Worm (Caenorhabditis elegans) whole organism, L3 larva: Measurements from ENCODE around the gene F58E6.13.
A peak's percentile ranks its signal among the peaks of the same experiment; 100 is the strongest.

Experiments used
- R02D3.7 ChIP-seq: fragments of 150-350 bp; optimal IDR thresholded peaks from 2 replicates; lab custom pipeline; 2014; ENCODE audit warnings: missing biosample characterization, missing genetic modification characterization
- ZK546.5 ChIP-seq: sonication (generic microtip); optimal IDR thresholded peaks from 2 replicates; lab custom pipeline; 2017; ENCODE audit warnings: missing biosample characterization, missing genetic modification characterization
- aly-2 ChIP-seq: fragments of 150-350 bp; optimal IDR thresholded peaks from 2 replicates; lab custom pipeline; 2014; ENCODE audit warnings: missing biosample characterization, missing genetic modification characterization
- ama-1 ChIP-seq: fragments of 150-350 bp; optimal IDR thresholded peaks from 2 replicates; lab custom pipeline; 2018
- ceh-16 ChIP-seq: sonication (generic microtip); optimal IDR thresholded peaks from 2 replicates; lab custom pipeline; 2017; ENCODE audit warnings: missing biosample characterization, missing genetic modification characterization
- ceh-28 ChIP-seq: fragments of 150-350 bp; optimal IDR thresholded peaks from 2 replicates; lab custom pipeline; 2014; ENCODE audit warnings: missing biosample characterization, missing genetic modification reagents, missing genetic modification characterization
- ceh-82 ChIP-seq: fragments of 150-350 bp; optimal IDR thresholded peaks from 2 replicates; lab custom pipeline; 2014; ENCODE audit warnings: missing biosample characterization, missing genetic modification characterization
- ceh-9 ChIP-seq: sonication (generic microtip); optimal IDR thresholded peaks from 2 replicates; lab custom pipeline; 2018; ENCODE audit warnings: missing biosample characterization, missing genetic modification characterization
- daf-12 ChIP-seq: fragments of 150-350 bp; optimal IDR thresholded peaks from 2 replicates; lab custom pipeline; 2014; ENCODE audit warnings: missing biosample characterization, missing genetic modification reagents, missing genetic modification characterization
- egl-27 ChIP-seq: sonication (generic microtip); optimal IDR thresholded peaks from 4 replicates; lab custom pipeline; 2017; ENCODE audit warnings: missing biosample characterization, missing genetic modification reagents, missing genetic modification characterization
- egl-5 ChIP-seq: fragments of 150-350 bp; optimal IDR thresholded peaks from 2 replicates; lab custom pipeline; 2017; ENCODE audit warnings: missing biosample characterization, missing genetic modification reagents, missing genetic modification characterization, inconsistent platforms
- elt-1 ChIP-seq: fragments of 150-350 bp; optimal IDR thresholded peaks from 2 replicates; lab custom pipeline; 2014; ENCODE audit warnings: missing biosample characterization, missing genetic modification characterization
- elt-3 ChIP-seq, 3 experiments: fragments of 150-350 bp in 1 of 3; sonication (generic microtip) in 2 of 3; optimal IDR thresholded peaks; 2 replicates in 2 of 3; 4 replicates in 1 of 3; lab custom pipeline; 2014 to 2017; ENCODE audit warnings: missing biosample characterization in 3 of 3, missing genetic modification characterization in 3 of 3
- eor-1 ChIP-seq, 2 experiments: fragments of 150-350 bp; optimal IDR thresholded peaks; 2 replicates each; lab custom pipeline; 2014 to 2018; ENCODE audit warnings: missing biosample characterization in 2 of 2, missing genetic modification characterization in 2 of 2
- fkh-10 ChIP-seq: sonication (generic microtip); optimal IDR thresholded peaks from 2 replicates; lab custom pipeline; 2017; ENCODE audit warnings: missing biosample characterization, missing genetic modification reagents, missing genetic modification characterization
- fkh-2 ChIP-seq: fragments of 150-350 bp; optimal IDR thresholded peaks from 2 replicates; lab custom pipeline; 2014; ENCODE audit warnings: missing biosample characterization, missing genetic modification reagents, missing genetic modification characterization
- fos-1 ChIP-seq: fragments of 150-350 bp; optimal IDR thresholded peaks from 2 replicates; lab custom pipeline; 2014; ENCODE audit warnings: missing biosample characterization, missing genetic modification characterization
- hmg-11 ChIP-seq: sonication (generic microtip); optimal IDR thresholded peaks from 2 replicates; lab custom pipeline; 2016; ENCODE audit warnings: missing genetic modification characterization, missing compliant biosample characterization
- jun-1 ChIP-seq: fragments of 150-350 bp; optimal IDR thresholded peaks from 2 replicates; lab custom pipeline; 2014; ENCODE audit warnings: missing biosample characterization, missing genetic modification reagents, missing genetic modification characterization
- lin-15B ChIP-seq: fragments of 150-350 bp; optimal IDR thresholded peaks from 2 replicates; lab custom pipeline; 2014; ENCODE audit warnings: missing biosample characterization, missing genetic modification characterization
- lin-39 ChIP-seq: fragments of 150-350 bp; optimal IDR thresholded peaks from 2 replicates; lab custom pipeline; 2018; ENCODE audit warnings: missing biosample characterization, missing genetic modification reagents, missing genetic modification characterization
- mdl-1 ChIP-seq: fragments of 150-350 bp; optimal IDR thresholded peaks from 2 replicates; lab custom pipeline; 2014; ENCODE audit warnings: missing biosample characterization, missing genetic modification characterization
- mml-1 ChIP-seq: fragments of 150-350 bp; sonication (generic microtip); optimal IDR thresholded peaks from 3 replicates; lab custom pipeline; 2014; ENCODE audit warnings: missing biosample characterization, missing genetic modification characterization
- nfya-1 ChIP-seq: sonication (generic microtip); optimal IDR thresholded peaks from 2 replicates; lab custom pipeline; 2017; ENCODE audit warnings: missing genetic modification characterization, mild to moderate bottlenecking, missing compliant biosample characterization, antibody characterized with exemption, moderate library complexity; ENCODE audit not compliant: insufficient read depth
- nhr-12 ChIP-seq: fragments of 150-350 bp; optimal IDR thresholded peaks from 2 replicates; lab custom pipeline; 2014; ENCODE audit warnings: missing biosample characterization, missing genetic modification characterization
- nhr-23 ChIP-seq: fragments of 150-350 bp; optimal IDR thresholded peaks from 2 replicates; lab custom pipeline; 2014; ENCODE audit warnings: missing biosample characterization, missing genetic modification reagents, missing genetic modification characterization
- nhr-237 ChIP-seq: fragments of 150-350 bp; optimal IDR thresholded peaks from 2 replicates; lab custom pipeline; 2014; ENCODE audit warnings: missing biosample characterization, missing genetic modification characterization
- nhr-25 ChIP-seq: sonication (generic microtip); optimal IDR thresholded peaks from 2 replicates; lab custom pipeline; 2017; ENCODE audit warnings: missing biosample characterization, missing genetic modification characterization
- nhr-28 ChIP-seq: fragments of 150-350 bp; optimal IDR thresholded peaks from 2 replicates; lab custom pipeline; 2014; ENCODE audit warnings: missing biosample characterization, missing genetic modification characterization
- nhr-43 ChIP-seq: sonication (generic microtip); optimal IDR thresholded peaks from 2 replicates; lab custom pipeline; 2016; ENCODE audit warnings: mild to moderate bottlenecking, missing genetic modification characterization, missing compliant biosample characterization; ENCODE audit not compliant: poor library complexity, severe bottlenecking
- nhr-67 ChIP-seq: fragments of 150-350 bp; optimal IDR thresholded peaks from 2 replicates; lab custom pipeline; 2014; ENCODE audit warnings: missing biosample characterization, missing genetic modification characterization
- nhr-76 ChIP-seq: fragments of 150-350 bp; sonication (generic microtip); optimal IDR thresholded peaks from 5 replicates; lab custom pipeline; 2014; ENCODE audit warnings: missing biosample characterization, missing genetic modification characterization
- nhr-77 ChIP-seq: fragments of 150-350 bp; optimal IDR thresholded peaks from 2 replicates; lab custom pipeline; 2014; ENCODE audit warnings: missing biosample characterization, missing genetic modification characterization
- pqm-1 ChIP-seq: fragments of 150-350 bp; optimal IDR thresholded peaks from 2 replicates; lab custom pipeline; 2017; ENCODE audit warnings: missing biosample characterization, missing genetic modification characterization, inconsistent platforms
- sea-2 ChIP-seq: fragments of 150-350 bp; sonication (generic microtip); optimal IDR thresholded peaks from 4 replicates; lab custom pipeline; 2014; ENCODE audit warnings: missing biosample characterization, missing genetic modification reagents, missing genetic modification characterization
- skn-1 ChIP-seq: fragments of 150-350 bp; optimal IDR thresholded peaks from 2 replicates; lab custom pipeline; 2014; ENCODE audit warnings: missing biosample characterization, missing genetic modification characterization
- snpc-4 ChIP-seq: fragments of 150-350 bp; optimal IDR thresholded peaks from 2 replicates; lab custom pipeline; 2014; ENCODE audit warnings: missing biosample characterization, missing genetic modification characterization
- unc-39 ChIP-seq: sonication (generic microtip); optimal IDR thresholded peaks from 4 replicates; lab custom pipeline; 2017; ENCODE audit warnings: missing biosample characterization, missing genetic modification characterization
- unc-62 ChIP-seq: fragments of 150-350 bp; sonication (generic microtip); optimal IDR thresholded peaks from 4 replicates; lab custom pipeline; 2014; ENCODE audit warnings: missing biosample characterization, missing genetic modification reagents, missing genetic modification characterization
- ztf-4 ChIP-seq: fragments of 150-350 bp; optimal IDR thresholded peaks from 2 replicates; lab custom pipeline; 2014; ENCODE audit warnings: missing biosample characterization, missing genetic modification characterization

F58E6.13 gene

ce11 chrV:9730743-9731706 is 14.0 kb upstream of the F58E6.13 start (continued):
- no peak for TF ChIP-seq eor-1 (tag; optimal IDR thresholded peaks at IDR 0.05; lab: Kevin White, UChicago)
- peak; percentile 89 for TF ChIP-seq jun-1
- TF ChIP-seq elt-1, result peak; percentile 37
- TF ChIP-seq nhr-23, result peak; percentile 83
- peak; percentile 61 for TF ChIP-seq fos-1
- TF ChIP-seq ceh-82 (tag; lab: Kevin White, UChicago), result peak; percentile 74
- no peak for TF ChIP-seq nhr-76 (tag; lab: Kevin White, UChicago)
- no peak for TF ChIP-seq mml-1 (tag; lab: Kevin White, UChicago)
- TF ChIP-seq egl-27, result peak; percentile 73
- peak; percentile 58 for TF ChIP-seq R02D3.7 (tag; lab: Kevin White, UChicago)
- TF ChIP-seq skn-1 (tag; lab: Kevin White, UChicago), result peak; percentile 80
- TF ChIP-seq nfya-1, result peak; percentile 100
- TF ChIP-seq nhr-12 (tag; lab: Kevin White, UChicago), result no peak
- TF ChIP-seq sea-2 (GFP tag; lab: Kevin White, UChicago), result peak; percentile 10
- peak; percentile 93 for TF ChIP-seq nhr-25 (tag; lab: Kevin White, UChicago)
- TF ChIP-seq ztf-4 (tag; lab: Kevin White, UChicago), result peak; percentile 75
- peak; percentile 84 for TF ChIP-seq fkh-10 (GFP tag; lab: Kevin White, UChicago)
- TF ChIP-seq nhr-237 (tag; lab: Kevin White, UChicago), result no peak
- no peak for TF ChIP-seq ceh-16 (tag; lab: Kevin White, UChicago)
- peak; percentile 51 for TF ChIP-seq nhr-77 (tag; lab: Kevin White, UChicago)
- peak; percentile 100 for TF ChIP-seq hmg-11 (tag; lab: Kevin White, UChicago)
- TF ChIP-seq fkh-2 (tag; lab: Kevin White, UChicago), result peak; percentile 76

- TF ChIP-seq nhr-12 (tag; lab: Kevin White, UChicago) (no peak), lin-15B (tag; lab: Kevin White, UChicago) (no peak), mdl-1 (tag; lab: Kevin White, UChicago) (no peak), unc-62 (peak; percentile 8), ceh-9 (tag; lab: Kevin White, UChicago) (no peak), ama-1 (lab: Kevin White, UChicago) (peak; percentile 78), nhr-237 (tag; lab: Kevin White, UChicago) (no peak), aly-2 (tag; lab: Kevin White, UChicago) (no peak), nfya-1 (peak; percentile 33), ZK546.5 (no peak), jun-1 (no peak), ztf-4 (tag; lab: Kevin White, UChicago) (no peak), lin-39 (tag; lab: Kevin White, UChicago) (peak; percentile 64), egl-27 (no peak), unc-39 (tag; lab: Kevin White, UChicago) (no peak), egl-5 (tag; lab: Kevin White, UChicago) (no peak), skn-1 (tag; lab: Kevin White, UChicago) (no peak), elt-1 (no peak), elt-3 (tag; optimal IDR thresholded peaks at IDR 0.05; lab: Kevin White, UChicago) (no peak), nhr-28 (tag; lab: Kevin White, UChicago) (no peak), snpc-4 (tag; lab: Kevin White, UChicago) (peak; percentile 3), mml-1 (tag; lab: Kevin White, UChicago) (no peak), nhr-77 (tag; lab: Kevin White, UChicago) (no peak), nhr-43 (tag; lab: Kevin White, UChicago) (no peak), eor-1 (tag; optimal IDR thresholded peaks at IDR 0.05; lab: Kevin White, UChicago) (no peak), pqm-1 (tag; lab: Kevin White, UChicago) (no peak), nhr-76 (tag; lab: Kevin White, UChicago) (no peak), daf-12 (no peak), ceh-28 (no peak), nhr-67 (no peak), fkh-2 (tag; lab: Kevin White, UChicago) (no peak), nhr-25 (tag; lab: Kevin White, UChicago) (peak; percentile 5)
Measured at ce11 chrV:9731852-9732251, 13.2 kb upstream of the F58E6.13 start.
